Worm (Caenorhabditis elegans) whole organism, late embryonic: Measurements from ENCODE around the gene K12H6.7.

Experiments used
- F13H6.1 ChIP-seq: sonication (generic microtip); optimal IDR thresholded peaks from 2 replicates; lab custom pipeline; 2016; ENCODE audit warnings: missing genetic modification characterization, missing compliant biosample characterization
- ama-1 ChIP-seq: fragments of 150-350 bp; optimal IDR thresholded peaks from 2 replicates; lab custom pipeline; 2014
- elt-2 ChIP-seq: sonication (generic microtip); optimal IDR thresholded peaks from 2 replicates; lab custom pipeline; 2016; ENCODE audit warnings: missing genetic modification reagents, missing genetic modification characterization, missing compliant biosample characterization
- fkh-10 ChIP-seq: fragments of 150-350 bp; optimal IDR thresholded peaks from 2 replicates; lab custom pipeline; 2014; ENCODE audit warnings: missing biosample characterization, missing genetic modification reagents, missing genetic modification characterization
- pha-2 ChIP-seq: sonication (generic microtip); optimal IDR thresholded peaks from 2 replicates; lab custom pipeline; 2017; ENCODE audit warnings: mild to moderate bottlenecking, missing genetic modification characterization, missing compliant biosample characterization
- pha-4 ChIP-seq: fragments of 150-350 bp; optimal IDR thresholded peaks from 2 replicates; lab custom pipeline; 2018; ENCODE audit warnings: missing biosample characterization, missing genetic modification reagents, missing genetic modification characterization
- pqm-1 ChIP-seq: sonication (generic microtip); optimal IDR thresholded peaks from 2 replicates; lab custom pipeline; 2016; ENCODE audit warnings: missing genetic modification characterization, missing compliant biosample characterization
- tbx-7 ChIP-seq: sonication (generic microtip); optimal IDR thresholded peaks from 2 replicates; lab custom pipeline; 2016; ENCODE audit warnings: missing genotype, missing genetic modification characterization, missing compliant biosample characterization
- unc-86 ChIP-seq: sonication (generic microtip); optimal IDR thresholded peaks from 2 replicates; lab custom pipeline; 2016; ENCODE audit warnings: missing genetic modification characterization, missing compliant biosample characterization

DNA sequence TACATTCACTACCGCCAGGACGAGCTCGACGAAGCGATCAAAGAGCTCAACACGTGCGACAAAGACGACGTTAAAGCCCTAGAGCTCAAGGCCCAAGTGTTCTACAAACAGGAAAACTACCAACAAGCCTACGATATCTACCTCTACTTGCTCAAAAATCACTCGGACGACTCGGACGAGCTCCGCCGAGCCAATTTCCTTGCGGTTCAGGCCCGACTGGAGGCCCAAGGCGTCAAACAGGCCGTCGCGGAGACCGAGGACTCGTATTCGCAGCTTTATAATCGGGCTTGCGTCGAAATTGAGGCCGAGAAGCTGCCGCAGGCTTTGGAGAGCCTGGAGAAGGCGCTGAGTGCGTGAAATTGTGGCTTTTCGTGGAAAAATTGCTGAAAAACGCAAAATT is 48.9 kb downstream of the K12H6.7 start:
- TF ChIP-seq elt-2 (tag; lab: Kevin White, UChicago) (no peak), ama-1 (no peak), tbx-7 (no peak), pha-2 (tag; lab: Kevin White, UChicago) (no peak), fkh-10 (GFP tag; lab: Kevin White, UChicago) (no peak), unc-86 (no peak), pqm-1 (tag; lab: Kevin White, UChicago) (no peak), F13H6.1 (tag; lab: Kevin White, UChicago) (no peak), pha-4 (tag; lab: Kevin White, UChicago) (no peak)
